Worm (Caenorhabditis elegans) whole organism, mixed stage, embryonic: ENCODE measurements around the gene end-1.

Experiments
- M03D4.4 ChIP-seq: sonication (generic microtip); optimal IDR thresholded peaks from 2 replicates; lab custom pipeline; 2017; ENCODE audit warnings: mild to moderate bottlenecking, missing genetic modification characterization, missing compliant biosample characterization
- bed-3 ChIP-seq: fragments of 200-800 bp; sonication (Bioruptor generic); optimal IDR thresholded peaks from 3 replicates; lab custom pipeline; 2018; ENCODE audit warnings: mild to moderate bottlenecking, missing genetic modification characterization, moderate library complexity, missing compliant biosample characterization
- blmp-1 ChIP-seq: fragments of 150-350 bp; optimal IDR thresholded peaks from 2 replicates; lab custom pipeline; 2014; ENCODE audit warnings: missing biosample characterization, missing genetic modification characterization
- ceh-39 ChIP-seq: fragments of 150-350 bp; optimal IDR thresholded peaks from 2 replicates; lab custom pipeline; 2014; ENCODE audit warnings: missing biosample characterization, missing genetic modification characterization
- ceh-83 ChIP-seq: fragments of 200-800 bp; sonication (Bioruptor generic); optimal IDR thresholded peaks from 2 replicates; lab custom pipeline; 2018; ENCODE audit warnings: mild to moderate bottlenecking, missing genetic modification characterization, missing compliant biosample characterization
- ces-1 ChIP-seq: fragments of 150-350 bp; optimal IDR thresholded peaks from 2 replicates; lab custom pipeline; 2014; ENCODE audit warnings: missing biosample characterization, missing genetic modification reagents, missing genetic modification characterization
- drap-1 ChIP-seq: fragments of 200-800 bp; sonication (Bioruptor generic); optimal IDR thresholded peaks from 3 replicates; lab custom pipeline; 2018; ENCODE audit warnings: mild to moderate bottlenecking, missing genetic modification characterization, missing compliant biosample characterization
- elt-1 ChIP-seq: sonication (generic microtip); optimal IDR thresholded peaks from 2 replicates; lab custom pipeline; 2017; ENCODE audit warnings: missing genetic modification characterization, mild to moderate bottlenecking, missing compliant biosample characterization, antibody characterized with exemption, moderate library complexity, borderline replicate concordance; ENCODE audit not compliant: insufficient read depth
- flh-1 ChIP-seq: fragments of 200-800 bp; sonication (Bioruptor generic); optimal IDR thresholded peaks from 2 replicates; lab custom pipeline; 2018; ENCODE audit warnings: mild to moderate bottlenecking, missing genetic modification characterization, moderate library complexity, missing compliant biosample characterization
- ham-2 ChIP-seq: fragments of 200-800 bp; sonication (Bioruptor generic); optimal IDR thresholded peaks from 2 replicates; lab custom pipeline; 2018; ENCODE audit warnings: mild to moderate bottlenecking, missing genetic modification characterization, missing compliant biosample characterization
- hlh-1 ChIP-seq: fragments of 150-350 bp; optimal IDR thresholded peaks from 2 replicates; lab custom pipeline; 2014; ENCODE audit warnings: missing biosample characterization, missing genetic modification reagents, missing genetic modification characterization
- lin-32 ChIP-seq: fragments of 200-800 bp; sonication (Bioruptor generic); optimal IDR thresholded peaks from 2 replicates; lab custom pipeline; 2018; ENCODE audit warnings: mild to moderate bottlenecking, missing genetic modification characterization, missing compliant biosample characterization
- lsy-2 ChIP-seq: fragments of 150-350 bp; optimal IDR thresholded peaks from 2 replicates; lab custom pipeline; 2014; ENCODE audit warnings: missing biosample characterization, missing genetic modification characterization
- mab-5 ChIP-seq: fragments of 150-350 bp; optimal IDR thresholded peaks from 2 replicates; lab custom pipeline; 2014; ENCODE audit warnings: missing biosample characterization, missing genetic modification characterization
- mep-1 ChIP-seq: fragments of 150-350 bp; optimal IDR thresholded peaks from 2 replicates; lab custom pipeline; 2017; ENCODE audit warnings: missing biosample characterization, missing genetic modification reagents, missing genetic modification characterization, inconsistent platforms
- mls-2 ChIP-seq: sonication (generic microtip); optimal IDR thresholded peaks from 2 replicates; lab custom pipeline; 2016; ENCODE audit warnings: mild to moderate bottlenecking, missing genetic modification characterization, moderate library complexity, missing compliant biosample characterization
- nhr-12 ChIP-seq: fragments of 150-350 bp; optimal IDR thresholded peaks from 2 replicates; lab custom pipeline; 2014; ENCODE audit warnings: missing biosample characterization, missing genetic modification characterization
- nhr-2 ChIP-seq: fragments of 150-350 bp; optimal IDR thresholded peaks from 2 replicates; lab custom pipeline; 2014; ENCODE audit warnings: missing biosample characterization, missing genetic modification characterization
- nhr-237 ChIP-seq: fragments of 150-350 bp; optimal IDR thresholded peaks from 2 replicates; lab custom pipeline; 2014; ENCODE audit warnings: missing biosample characterization, missing genetic modification characterization
- nhr-28 ChIP-seq: fragments of 150-350 bp; optimal IDR thresholded peaks from 2 replicates; lab custom pipeline; 2014; ENCODE audit warnings: missing biosample characterization, missing genetic modification characterization
- nhr-76 ChIP-seq: sonication (generic microtip); optimal IDR thresholded peaks from 2 replicates; lab custom pipeline; 2017; ENCODE audit warnings: missing biosample characterization, missing genetic modification characterization
- pha-4 ChIP-seq: fragments of 150-350 bp; optimal IDR thresholded peaks from 2 replicates; lab custom pipeline; 2018; ENCODE audit warnings: missing biosample characterization, missing genetic modification reagents, missing genetic modification characterization
- sem-2 ChIP-seq: fragments of 200-800 bp; sonication (Bioruptor generic); optimal IDR thresholded peaks from 2 replicates; lab custom pipeline; 2018; ENCODE audit warnings: mild to moderate bottlenecking, missing genetic modification characterization, missing compliant biosample characterization
- snpc-4 ChIP-seq: fragments of 150-350 bp; optimal IDR thresholded peaks from 2 replicates; lab custom pipeline; 2014; ENCODE audit warnings: missing biosample characterization, missing genetic modification characterization
- sptf-1 ChIP-seq: sonication (generic microtip); optimal IDR thresholded peaks from 2 replicates; lab custom pipeline; 2017; ENCODE audit warnings: mild to moderate bottlenecking, missing genetic modification characterization, moderate library complexity, missing compliant biosample characterization
- tbx-8 ChIP-seq: fragments of 200-800 bp; sonication (Bioruptor generic); optimal IDR thresholded peaks from 2 replicates; lab custom pipeline; 2018; ENCODE audit warnings: mild to moderate bottlenecking, missing genetic modification characterization, moderate library complexity, missing compliant biosample characterization
- unc-120 ChIP-seq: sonication (generic microtip); optimal IDR thresholded peaks from 2 replicates; lab custom pipeline; 2017; ENCODE audit warnings: missing genetic modification characterization, missing compliant biosample characterization; ENCODE audit not compliant: poor library complexity, severe bottlenecking
- unc-39 ChIP-seq: fragments of 150-350 bp; optimal IDR thresholded peaks from 2 replicates; lab custom pipeline; 2014; ENCODE audit warnings: missing biosample characterization, missing genetic modification characterization
- unc-62 ChIP-seq: fragments of 150-350 bp; optimal IDR thresholded peaks from 2 replicates; lab custom pipeline; 2014; ENCODE audit warnings: missing biosample characterization, missing genetic modification reagents, missing genetic modification characterization
- zip-8 ChIP-seq: fragments of 150-350 bp; optimal IDR thresholded peaks from 2 replicates; lab custom pipeline; 2014; ENCODE audit warnings: missing biosample characterization, missing genetic modification characterization
- ztf-11 ChIP-seq: fragments of 150-350 bp; optimal IDR thresholded peaks from 2 replicates; lab custom pipeline; 2014; ENCODE audit warnings: missing biosample characterization, missing genetic modification characterization

Gene end-1

ce11 chrV:13963279-13963976 is 21.5 kb upstream of the end-1 start, which contains the start of gene sao-1:
sao-1 (plus strand) TSS chrV:13963926.
- TF ChIP-seq blmp-1 (tag; lab: Kevin White, UChicago) (peak; percentile 79), mab-5 (tag; lab: Kevin White, UChicago) (no peak), elt-1 (peak; percentile 80)

ce11 chrV:13980807-13981206 is 4.1 kb upstream of the end-1 start, which contains the start of gene eol-1:
eol-1 (minus strand) TSS chrV:13980907.
- TF ChIP-seq elt-1 (no peak), zip-8 (no peak), nhr-76 (no peak), snpc-4 (tag; lab: Kevin White, UChicago) (no peak), tbx-8 (no peak), ztf-11 (no peak), drap-1 (GFP tag; lab: Kevin White, UChicago) (no peak), flh-1 (GFP tag; lab: Kevin White, UChicago) (no peak), ceh-39 (tag; lab: Kevin White, UChicago) (no peak)

ce11 chrV:13981677-13982076 is 3.3 kb upstream of the end-1 start:
- TF ChIP-seq mab-5 (tag; lab: Kevin White, UChicago) (no peak), bed-3 (GFP tag; lab: Kevin White, UChicago) (no peak), pha-4 (no peak), lsy-2 (tag; lab: Kevin White, UChicago) (no peak), drap-1 (GFP tag; lab: Kevin White, UChicago) (no peak), nhr-28 (tag; lab: Kevin White, UChicago) (no peak), unc-39 (tag; lab: Kevin White, UChicago) (no peak), nhr-237 (tag; lab: Kevin White, UChicago) (no peak), nhr-2 (no peak)

- TF ChIP-seq ces-1 (GFP tag; lab: Kevin White, UChicago) (no peak), M03D4.4 (tag; lab: Kevin White, UChicago) (no peak), blmp-1 (tag; lab: Kevin White, UChicago) (no peak), nhr-12 (tag; lab: Kevin White, UChicago) (no peak), sptf-1 (tag; lab: Kevin White, UChicago) (no peak), mls-2 (tag; lab: Kevin White, UChicago) (no peak), tbx-8 (no peak), nhr-237 (tag; lab: Kevin White, UChicago) (no peak), unc-39 (tag; lab: Kevin White, UChicago) (no peak), mab-5 (tag; lab: Kevin White, UChicago) (no peak), ceh-39 (tag; lab: Kevin White, UChicago) (no peak), flh-1 (GFP tag; lab: Kevin White, UChicago) (no peak)
Observed at ce11 chrV:13986823-13987222, 1.9 kb downstream of the end-1 start.

DNA sequence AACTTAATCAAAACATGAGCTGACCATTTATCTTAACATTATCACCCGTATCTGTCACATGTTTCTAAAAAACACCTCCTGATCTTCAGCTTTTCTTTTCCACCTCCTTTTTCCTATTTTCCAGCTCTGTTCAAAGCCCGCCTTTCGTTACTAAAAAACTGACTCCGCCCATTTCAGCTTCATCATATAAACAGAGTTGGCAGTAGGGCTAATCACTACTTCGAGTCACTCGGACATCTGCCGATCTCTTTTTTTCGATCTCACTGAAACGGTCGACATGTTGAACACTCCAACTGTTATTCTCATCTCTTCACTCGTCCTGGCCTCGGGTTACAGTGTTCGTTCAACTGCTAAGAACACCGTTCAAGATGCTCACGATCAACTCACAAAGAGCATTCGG is 7.6 kb downstream of the end-1 start, which contains the start of gene droe-4:
TSS of gene droe-4 (plus strand) at position 172 of the 400 bp plus-strand sequence.
- TF ChIP-seq pha-4, result no peak
- no peak for TF ChIP-seq mep-1 (tag; lab: Kevin White, UChicago)
- TF ChIP-seq ces-1 (GFP tag; lab: Kevin White, UChicago), result no peak
- TF ChIP-seq blmp-1 (tag; lab: Kevin White, UChicago), result no peak
- no peak for TF ChIP-seq lin-32 (GFP tag; lab: Kevin White, UChicago)
- TF ChIP-seq sptf-1 (tag; lab: Kevin White, UChicago), result no peak
- no peak for TF ChIP-seq unc-120 (tag; lab: Kevin White, UChicago)
- no peak for TF ChIP-seq M03D4.4 (tag; lab: Kevin White, UChicago)
- TF ChIP-seq unc-62 (GFP tag; lab: Kevin White, UChicago), result no peak
- TF ChIP-seq nhr-237 (tag; lab: Kevin White, UChicago), result no peak
- TF ChIP-seq mab-5 (tag; lab: Kevin White, UChicago), result no peak
- TF ChIP-seq nhr-28 (tag; lab: Kevin White, UChicago), result no peak
- TF ChIP-seq bed-3 (GFP tag; lab: Kevin White, UChicago), result no peak

DNA sequence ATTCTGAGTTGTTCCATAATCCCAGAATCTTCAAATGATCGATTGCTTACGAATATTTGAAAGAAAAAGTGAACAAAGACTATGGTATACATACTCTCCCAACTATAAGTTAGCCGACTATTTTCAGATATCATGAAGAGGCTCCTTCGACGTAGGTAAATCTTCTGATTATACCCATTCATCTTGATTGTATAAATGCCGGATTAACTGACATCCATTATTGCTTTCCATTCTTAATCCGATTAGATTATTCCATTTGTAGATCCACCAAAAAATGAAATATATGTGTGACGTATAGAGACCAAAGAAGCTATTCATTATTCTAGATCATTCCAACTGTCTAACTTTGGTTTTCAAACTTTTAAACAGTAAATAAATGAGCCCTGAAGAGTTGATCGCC is 8.6 kb downstream of the end-1 start:
- TF ChIP-seq ham-2 (no peak), unc-120 (tag; lab: Kevin White, UChicago) (no peak), sem-2 (no peak), lin-32 (GFP tag; lab: Kevin White, UChicago) (no peak), sptf-1 (tag; lab: Kevin White, UChicago) (no peak), M03D4.4 (tag; lab: Kevin White, UChicago) (no peak), ceh-83 (GFP tag; lab: Kevin White, UChicago) (no peak), elt-1 (no peak), blmp-1 (tag; lab: Kevin White, UChicago) (no peak), unc-39 (tag; lab: Kevin White, UChicago) (no peak), nhr-28 (tag; lab: Kevin White, UChicago) (no peak), bed-3 (GFP tag; lab: Kevin White, UChicago) (no peak), mep-1 (tag; lab: Kevin White, UChicago) (no peak), hlh-1 (tag; lab: Kevin White, UChicago) (no peak), mls-2 (tag; lab: Kevin White, UChicago) (no peak)
